Worm (Caenorhabditis elegans) whole organism, young adult: ENCODE results near the gene dnc-3.
A peak's percentile ranks its signal among the peaks of the same experiment; 100 is the strongest.

Experiments used
- B0019.2 ChIP-seq: fragments of 200-800 bp; sonication (Bioruptor generic); conservative IDR thresholded peaks from 2 replicates; pipeline ENCODE4 v1.3.6; 2022; ENCODE audit warnings: missing genetic modification reagents, missing genetic modification characterization, missing compliant biosample characterization
- C06A6.2 ChIP-seq: fragments of 200-800 bp; sonication (Bioruptor generic); conservative IDR thresholded peaks from 2 replicates; pipeline ENCODE4 v1.3.6; 2022; ENCODE audit warnings: missing genetic modification characterization, missing compliant biosample characterization
- D2030.7 ChIP-seq: fragments of 200-800 bp; sonication (Bioruptor generic); IDR thresholded peaks from 2 replicates; pipeline ENCODE4 v1.3.6; 2022; ENCODE audit warnings: missing genetic modification reagents, missing genetic modification characterization, missing compliant biosample characterization
- F10E7.11 ChIP-seq: sonication (generic microtip); optimal IDR thresholded peaks from 2 replicates; lab custom pipeline; 2017; ENCODE audit warnings: mild to moderate bottlenecking, missing genetic modification characterization, moderate library complexity, missing compliant biosample characterization
- F22D6.2 ChIP-seq: sonication (generic microtip); optimal IDR thresholded peaks from 2 replicates; lab custom pipeline; 2016; ENCODE audit warnings: mild to moderate bottlenecking, missing genetic modification characterization, missing compliant biosample characterization
- F23B12.7 ChIP-seq: sonication (generic microtip); optimal IDR thresholded peaks from 2 replicates; lab custom pipeline; 2017; ENCODE audit warnings: missing genetic modification characterization, mild to moderate bottlenecking, missing compliant biosample characterization, antibody characterized with exemption, moderate library complexity; ENCODE audit not compliant: insufficient read depth
- F37B4.10 ChIP-seq: fragments of 200-800 bp; sonication (Bioruptor generic); IDR thresholded peaks from 2 replicates; pipeline ENCODE4 v1.3.6; 2022; ENCODE audit warnings: missing genetic modification characterization, missing compliant biosample characterization
- F52B5.7 ChIP-seq: sonication (generic microtip); optimal IDR thresholded peaks from 2 replicates; lab custom pipeline; 2016; ENCODE audit warnings: mild to moderate bottlenecking, missing genetic modification characterization, missing compliant biosample characterization
- F55B11.4 ChIP-seq: sonication (generic microtip); optimal IDR thresholded peaks from 2 replicates; lab custom pipeline; 2016; ENCODE audit warnings: missing compliant biosample characterization, missing genetic modification characterization, borderline replicate concordance; ENCODE audit not compliant: insufficient read depth
- K11D2.4 ChIP-seq: fragments of 200-800 bp; sonication (Bioruptor generic); IDR thresholded peaks from 2 replicates; pipeline ENCODE4 v1.3.6; 2022; ENCODE audit warnings: missing genetic modification reagents, missing genetic modification characterization, missing compliant biosample characterization
- T07F8.4 ChIP-seq: sonication (generic microtip); optimal IDR thresholded peaks from 2 replicates; lab custom pipeline; 2016; ENCODE audit warnings: mild to moderate bottlenecking, missing genetic modification characterization, moderate library complexity, missing compliant biosample characterization
- Y53F4B.3 ChIP-seq: fragments of 200-800 bp; sonication (Bioruptor generic); IDR thresholded peaks from 2 replicates; pipeline ENCODE4 v1.3.6; 2022; ENCODE audit warnings: missing genetic modification reagents, missing genetic modification characterization, missing compliant biosample characterization
- Y56A3A.18 ChIP-seq: fragments of 200-800 bp; sonication (Bioruptor generic); IDR thresholded peaks from 2 replicates; pipeline ENCODE4 v1.3.6; 2022; ENCODE audit warnings: missing genetic modification reagents, missing genetic modification characterization, missing compliant biosample characterization
- akir-1 ChIP-seq: fragments of 200-800 bp; sonication (Bioruptor generic); optimal IDR thresholded peaks from 2 replicates; lab custom pipeline; 2018; ENCODE audit warnings: mild to moderate bottlenecking, missing genetic modification characterization, moderate library complexity, missing compliant biosample characterization
- ama-1 ChIP-seq, 3 experiments: fragments of 150-350 bp in 1 of 3; sonication (generic microtip) in 2 of 3; optimal IDR thresholded peaks; 2 replicates each; lab custom pipeline; 2014 to 2018; ENCODE audit warnings: missing biosample characterization in 2 of 3, missing genetic modification characterization in 2 of 3, missing genetic modification reagents in 2 of 3
- athp-1 ChIP-seq: sonication (generic microtip); optimal IDR thresholded peaks from 2 replicates; lab custom pipeline; 2017; ENCODE audit warnings: mild to moderate bottlenecking, missing genetic modification characterization, missing compliant biosample characterization
- attf-5 ChIP-seq: fragments of 200-800 bp; sonication (Bioruptor generic); optimal IDR thresholded peaks from 2 replicates; lab custom pipeline; 2018; ENCODE audit warnings: mild to moderate bottlenecking, missing genetic modification characterization, missing compliant biosample characterization
- bed-1 ChIP-seq: fragments of 200-800 bp; sonication (Bioruptor generic); IDR thresholded peaks from 2 replicates; pipeline ENCODE4 v1.3.6; 2022; ENCODE audit warnings: missing genetic modification reagents, missing genetic modification characterization, missing compliant biosample characterization
- ccch-3 ChIP-seq: fragments of 200-800 bp; sonication (Bioruptor generic); optimal IDR thresholded peaks from 2 replicates; lab custom pipeline; 2018; ENCODE audit warnings: mild to moderate bottlenecking, missing genetic modification characterization, missing compliant biosample characterization
- ceh-27 ChIP-seq: fragments of 200-800 bp; sonication (Bioruptor generic); optimal IDR thresholded peaks from 2 replicates; lab custom pipeline; 2018; ENCODE audit warnings: mild to moderate bottlenecking, missing genetic modification characterization, moderate library complexity, missing compliant biosample characterization
- ceh-40 ChIP-seq: fragments of 200-800 bp; sonication (Bioruptor generic); IDR thresholded peaks from 2 replicates; pipeline ENCODE4 v1.3.6; 2022; ENCODE audit warnings: missing genetic modification characterization, missing compliant biosample characterization
- ceh-79 ChIP-seq: sonication (generic microtip); optimal IDR thresholded peaks from 2 replicates; lab custom pipeline; 2017; ENCODE audit warnings: mild to moderate bottlenecking, missing genetic modification characterization, missing compliant biosample characterization
- dpl-1 ChIP-seq: fragments of 150-350 bp; optimal IDR thresholded peaks from 2 replicates; lab custom pipeline; 2014; ENCODE audit warnings: missing biosample characterization, missing genetic modification reagents, missing genetic modification characterization
- egl-44 ChIP-seq: fragments of 200-800 bp; sonication (Bioruptor generic); IDR thresholded peaks from 2 replicates; pipeline ENCODE4 v1.3.6; 2022; ENCODE audit warnings: missing genetic modification reagents, missing genetic modification characterization, missing compliant biosample characterization
- ekl-4 ChIP-seq: fragments of 200-800 bp; sonication (Bioruptor generic); IDR thresholded peaks from 2 replicates; pipeline ENCODE4 v1.3.6; 2022; ENCODE audit warnings: missing genetic modification reagents, missing genetic modification characterization, missing compliant biosample characterization
- gei-17 ChIP-seq: fragments of 200-800 bp; sonication (Bioruptor generic); optimal IDR thresholded peaks from 2 replicates; lab custom pipeline; 2018; ENCODE audit warnings: mild to moderate bottlenecking, missing genetic modification characterization, missing compliant biosample characterization
- hrde-1 ChIP-seq: sonication (generic microtip); optimal IDR thresholded peaks from 2 replicates; lab custom pipeline; 2016; ENCODE audit warnings: missing genetic modification characterization, mild to moderate bottlenecking, missing compliant biosample characterization, moderate library complexity, missing genotype, missing genetic modification reagents, borderline replicate concordance
- lag-1 ChIP-seq: fragments of 200-800 bp; sonication (Bioruptor generic); IDR thresholded peaks from 2 replicates; pipeline ENCODE4 v1.3.6; 2022; ENCODE audit warnings: missing genetic modification reagents, missing genetic modification characterization, missing compliant biosample characterization
- lin-40 ChIP-seq: sonication (generic microtip); optimal IDR thresholded peaks from 2 replicates; lab custom pipeline; 2016; ENCODE audit warnings: missing genetic modification characterization, mild to moderate bottlenecking, missing compliant biosample characterization, missing genotype, missing genetic modification reagents
- madf-10 ChIP-seq: sonication (generic microtip); optimal IDR thresholded peaks from 2 replicates; lab custom pipeline; 2016; ENCODE audit warnings: mild to moderate bottlenecking, missing genetic modification characterization, missing compliant biosample characterization
- madf-3 ChIP-seq: fragments of 200-800 bp; sonication (Bioruptor generic); IDR thresholded peaks from 2 replicates; pipeline ENCODE4 v1.3.6; 2022; ENCODE audit warnings: missing genetic modification reagents, missing genetic modification characterization, missing compliant biosample characterization
- nfyb-1 ChIP-seq: fragments of 200-800 bp; sonication (Bioruptor generic); IDR thresholded peaks from 2 replicates; pipeline ENCODE4 v1.3.6; 2022; ENCODE audit warnings: missing genetic modification reagents, missing genetic modification characterization, missing compliant biosample characterization
- nhr-120 ChIP-seq: fragments of 200-800 bp; sonication (Bioruptor generic); IDR thresholded peaks from 2 replicates; pipeline ENCODE4 v1.3.6; 2022; ENCODE audit warnings: missing genetic modification characterization, missing compliant biosample characterization
- nhr-80 ChIP-seq: sonication (generic microtip); optimal IDR thresholded peaks from 2 replicates; lab custom pipeline; 2016; ENCODE audit warnings: missing genetic modification characterization, missing compliant biosample characterization
- rcor-1 ChIP-seq: fragments of 200-800 bp; sonication (Bioruptor generic); IDR thresholded peaks from 2 replicates; pipeline ENCODE4 v1.3.6; 2022; ENCODE audit warnings: missing genetic modification reagents, missing genetic modification characterization, missing compliant biosample characterization
- rec-8 ChIP-seq, 2 experiments: sonication (generic microtip); optimal IDR thresholded peaks; 2 replicates each; lab custom pipeline; 2016; ENCODE audit warnings: mild to moderate bottlenecking in 2 of 2, missing genetic modification characterization in 2 of 2, missing genetic modification reagents in 2 of 2, missing genotype in 2 of 2, missing biosample characterization in 1 of 2, missing compliant biosample characterization in 1 of 2, moderate library complexity in 1 of 2
- rpc-1 ChIP-seq, 2 experiments: fragments of 150-350 bp in 1 of 2; sonication (generic microtip) in 1 of 2; optimal IDR thresholded peaks; 2 replicates each; lab custom pipeline; 2014 to 2018; ENCODE audit warnings: missing biosample characterization in 1 of 2, missing genetic modification characterization in 1 of 2, missing genetic modification reagents in 1 of 2, missing genotype in 1 of 2
- sdz-38 ChIP-seq: sonication (generic microtip); optimal IDR thresholded peaks from 2 replicates; lab custom pipeline; 2016; ENCODE audit warnings: missing genotype, missing genetic modification characterization, missing compliant biosample characterization
- snpc-4 ChIP-seq, 5 experiments: fragments of 150-350 bp in 1 of 5; sonication (generic microtip) in 4 of 5; optimal IDR thresholded peaks; 2 replicates each; lab custom pipeline; 2014 to 2018; ENCODE audit warnings: missing genetic modification characterization in 5 of 5, missing biosample characterization in 3 of 5, antibody characterized with exemption in 2 of 5, mild to moderate bottlenecking in 2 of 5, missing compliant biosample characterization in 2 of 5, missing genotype in 2 of 5, moderate library complexity in 2 of 5, missing genetic modification reagents in 1 of 5
- tbp1 ChIP-seq: fragments of 200-800 bp; sonication (Bioruptor generic); optimal IDR thresholded peaks from 2 replicates; lab custom pipeline; 2018; ENCODE audit warnings: mild to moderate bottlenecking, missing genetic modification characterization, missing compliant biosample characterization
- tbx-9 ChIP-seq: sonication (generic microtip); optimal IDR thresholded peaks from 2 replicates; lab custom pipeline; 2016; ENCODE audit warnings: borderline replicate concordance, missing genetic modification characterization, inconsistent platforms, missing compliant biosample characterization
- tlf-1 ChIP-seq: fragments of 200-800 bp; sonication (Bioruptor generic); optimal IDR thresholded peaks from 2 replicates; lab custom pipeline; 2018; ENCODE audit warnings: mild to moderate bottlenecking, missing genetic modification characterization, missing compliant biosample characterization
- ztf-26 ChIP-seq: sonication (generic microtip); optimal IDR thresholded peaks from 2 replicates; lab custom pipeline; 2017; ENCODE audit warnings: missing genetic modification characterization, missing compliant biosample characterization
- ztf-28 ChIP-seq: fragments of 200-800 bp; sonication (Bioruptor generic); IDR thresholded peaks from 2 replicates; pipeline ENCODE4 v1.3.6; 2022; ENCODE audit warnings: missing genetic modification reagents, missing genetic modification characterization, missing compliant biosample characterization

The dnc-3 gene

ce11 chrII:3520988-3521850 is 32.3 kb upstream of the dnc-3 start, which contains the start of gene W09G10.9:
W09G10.9 (plus strand) TSS chrII:3521800.
- TF ChIP-seq madf-10 (peak; percentile 44), nfyb-1 (GFP tag; lab: Robert Waterston, UW) (peak; percentile 90), T07F8.4 (no peak), egl-44 (GFP tag; lab: Robert Waterston, UW) (peak; percentile 81), tbx-9 (tag; lab: Kevin White, UChicago) (no peak), tbp1 (GFP tag; lab: Kevin White, UChicago) (peak; percentile 90), hrde-1 (tag; lab: Kevin White, UChicago) (peak; percentile 4), bed-1 (GFP tag; lab: Robert Waterston, UW) (no peak), lin-40 (tag; lab: Kevin White, UChicago) (peak; percentile 61), rec-8 (tag; optimal IDR thresholded peaks at IDR 0.05; lab: Kevin White, UChicago) (peak in 1 of 2 experiments; percentile 30), B0019.2 (GFP tag; lab: Robert Waterston, UW) (peak; percentile 70; the same call in 1 of the 2 replicates), rpc-1 (optimal IDR thresholded peaks at IDR 0.05; lab: Kevin White, UChicago) (peak; percentile 68), rpc-1 (tag; optimal IDR thresholded peaks at IDR 0.05; lab: Kevin White, UChicago) (peak; percentile 73), dpl-1 (GFP tag; lab: Kevin White, UChicago) (no peak), lag-1 (GFP tag; lab: Robert Waterston, UW) (no peak), nhr-120 (GFP tag; lab: Robert Waterston, UW) (no peak), F52B5.7 (tag; lab: Kevin White, UChicago) (peak; percentile 28), Y53F4B.3 (GFP tag; lab: Robert Waterston, UW) (peak; percentile 44; the same call in 1 of the 2 replicates), ceh-79 (tag; lab: Kevin White, UChicago) (no peak), F10E7.11 (tag; lab: Kevin White, UChicago) (no peak), madf-3 (GFP tag; lab: Robert Waterston, UW) (no peak), ceh-27 (GFP tag; lab: Kevin White, UChicago) (peak; percentile 74), athp-1 (peak; percentile 9), F22D6.2 (tag; lab: Kevin White, UChicago) (no peak), rcor-1 (peak; percentile 82), tlf-1 (GFP tag; lab: Kevin White, UChicago) (no peak), ama-1 (optimal IDR thresholded peaks at IDR 0.05; lab: Kevin White, UChicago) (no peak), ama-1 (GFP tag; optimal IDR thresholded peaks at IDR 0.05; lab: Kevin White, UChicago) (peak in 1 of 2 experiments; percentile 44), attf-5 (GFP tag; lab: Kevin White, UChicago) (peak; percentile 71), K11D2.4 (GFP tag; lab: Robert Waterston, UW) (peak; percentile 84), snpc-4 (GFP tag; optimal IDR thresholded peaks at IDR 0.05; lab: Kevin White, UChicago) (peak; percentile 1), snpc-4 (tag; optimal IDR thresholded peaks at IDR 0.05; lab: Kevin White, UChicago) (peak in 2 of 4 experiments; percentile 47 to 52), F23B12.7 (tag; lab: Kevin White, UChicago) (peak; percentile 57), F37B4.10 (no peak), ceh-40 (GFP tag; lab: Robert Waterston, UW) (peak; percentile 36; the same call in 1 of the 2 replicates), ccch-3 (GFP tag; lab: Kevin White, UChicago) (no peak), C06A6.2 (GFP tag; lab: Robert Waterston, UW) (0 out of 2 replicates have a peak, but pooled peaks have one; percentile 45), Y56A3A.18 (0 out of 2 replicates have a peak, but pooled peaks have one; percentile 15), gei-17 (GFP tag; lab: Kevin White, UChicago) (no peak), ekl-4 (GFP tag; lab: Robert Waterston, UW) (peak; percentile 75), sdz-38 (tag; lab: Kevin White, UChicago) (no peak), D2030.7 (GFP tag; lab: Robert Waterston, UW) (peak; percentile 89), ztf-28 (GFP tag; lab: Robert Waterston, UW) (peak; percentile 70; the same call in 1 of the 2 replicates), akir-1 (no peak), F55B11.4 (tag; lab: Kevin White, UChicago) (no peak), ztf-26 (tag; lab: Kevin White, UChicago) (peak; percentile 2), nhr-80 (tag; lab: Kevin White, UChicago) (peak; percentile 12)
